Fruit fly (Drosophila melanogaster) whole organism, embryonic: Measurements from ENCODE around the gene Zip88E.

Source experiments
- CG18619 ChIP-seq: fragments of 200-800 bp; sonication (Bioruptor generic); optimal IDR thresholded peaks from 3 replicates; lab custom pipeline; 2017; ENCODE audit warnings: missing biosample characterization, mild to moderate bottlenecking, missing genetic modification characterization
- CG31441 ChIP-seq: fragments of 200-800 bp; sonication (Bioruptor generic); IDR thresholded peaks from 2 replicates; pipeline ENCODE4 v1.3.6; 2022; ENCODE audit warnings: missing biosample characterization, missing genetic modification characterization
- CG3995 ChIP-seq: fragments of 200-800 bp; sonication (Bioruptor generic); optimal IDR thresholded peaks from 3 replicates; lab custom pipeline; 2016; ENCODE audit warnings: missing biosample characterization, missing genetic modification characterization
- Dref ChIP-seq: fragments of 200-800 bp; sonication (Bioruptor generic); IDR thresholded peaks from 2 replicates; pipeline ENCODE4 v1.3.6; 2022; ENCODE audit warnings: missing biosample characterization, missing genetic modification characterization
- Xbp1 ChIP-seq: fragments of 200-800 bp; sonication (Bioruptor generic); optimal IDR thresholded peaks from 3 replicates; lab custom pipeline; 2016; ENCODE audit warnings: missing biosample characterization, mild to moderate bottlenecking, missing genetic modification characterization
- ac ChIP-seq: fragments of 200-800 bp; sonication (Bioruptor generic); optimal IDR thresholded peaks from 3 replicates; lab custom pipeline; 2017; ENCODE audit warnings: missing biosample characterization, mild to moderate bottlenecking, missing genetic modification characterization
- br ChIP-seq: fragments of >200 bp; optimal IDR thresholded peaks from 2 replicates; lab custom pipeline; 2017

DNA sequence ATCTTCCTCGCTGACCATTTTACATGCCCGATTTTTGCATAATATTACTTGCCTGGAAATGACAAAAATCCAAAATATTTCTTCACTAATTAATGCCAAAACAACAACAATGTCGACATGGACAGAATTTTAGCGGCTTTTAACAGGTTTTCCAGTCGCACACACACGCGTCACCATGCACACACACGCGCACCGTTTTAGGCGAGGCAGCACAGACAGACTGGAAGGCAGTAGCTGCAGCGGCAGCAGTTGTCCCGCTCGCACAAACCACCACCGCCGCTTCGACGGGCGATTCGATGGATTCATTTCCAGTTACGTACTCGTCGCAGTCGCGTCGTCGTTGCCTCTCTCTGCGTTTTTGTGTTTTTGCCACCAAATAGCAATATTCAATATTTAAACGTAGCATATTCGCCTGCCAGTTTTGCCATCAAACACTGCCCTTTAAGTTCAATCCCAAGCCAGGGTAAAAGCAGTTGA is 22.2 kb downstream of the Zip88E start, which contains the start of gene CG45218:
- no peak for TF ChIP-seq ac (GFP tag; lab: Kevin White, UChicago)
- TF ChIP-seq Dref (GFP tag; lab: Robert Waterston, UW): no peak
- TF ChIP-seq CG3995 (GFP tag; lab: Kevin White, UChicago): no peak
- no peak for TF ChIP-seq CG18619 (GFP tag; lab: Kevin White, UChicago)
- TF ChIP-seq Xbp1 (GFP tag; lab: Kevin White, UChicago): no peak
- TF ChIP-seq br (lab: Kevin White, UChicago): no peak
- no peak for TF ChIP-seq CG31441
